Worm (Caenorhabditis elegans): ENCODE data around the gene jmjd-3.2.

DNA sequence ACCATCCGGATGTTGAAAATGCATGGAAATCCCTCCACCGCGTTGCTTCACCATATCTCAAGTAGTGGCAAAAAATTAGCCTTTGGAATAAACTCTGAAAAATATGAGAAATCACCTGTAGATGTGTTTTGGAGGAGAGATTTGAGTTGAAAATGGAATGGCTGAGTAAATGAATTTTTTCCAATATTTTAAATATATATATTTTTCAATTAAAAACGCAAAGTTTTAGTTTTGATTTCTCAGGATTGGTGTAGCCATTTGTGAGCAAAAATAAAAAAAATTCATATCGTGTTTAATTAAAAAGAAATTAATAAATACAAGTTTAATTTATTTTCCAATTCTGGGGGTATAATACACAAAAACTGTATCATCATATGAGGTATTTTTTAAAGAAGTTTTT, 20.0 kb upstream of the jmjd-3.2 start, which contains the start of gene F23D12.1:
- TF ChIP-seq madf-10 (tag; optimal IDR thresholded peaks at IDR 0.05) (no peak), pha-4 (tag; optimal IDR thresholded peaks at IDR 0.05) (no peak), cebp-2 (GFP tag; IDR thresholded peaks at IDR 0.05) (no peak), F49E8.2 (tag; optimal IDR thresholded peaks at IDR 0.05; ENCODE audit: insufficient read depth) (no peak), hlh-26 (GFP tag; conservative IDR thresholded peaks at IDR 0.05) (no peak), D2030.7 (GFP tag; IDR thresholded peaks at IDR 0.05) (no peak), nhr-80 (tag; optimal IDR thresholded peaks at IDR 0.05) (no peak), aptf-3 (GFP tag; IDR thresholded peaks at IDR 0.05) (no peak), K12H6.12 (tag; optimal IDR thresholded peaks at IDR 0.05) (no peak), sea-2 (GFP tag; IDR thresholded peaks at IDR 0.05) (no peak), ceh-58 (GFP tag; IDR thresholded peaks at IDR 0.05) (no peak)
